Worm (Caenorhabditis elegans) whole organism, early embryonic: ENCODE results near the gene R08C7.11.

Experiments used
- B0310.2 ChIP-seq: sonication (generic microtip); optimal IDR thresholded peaks from 2 replicates; lab custom pipeline; 2016; ENCODE audit warnings: mild to moderate bottlenecking, missing genetic modification characterization, missing compliant biosample characterization
- F13C5.2 ChIP-seq: sonication (generic microtip); optimal IDR thresholded peaks from 2 replicates; lab custom pipeline; 2017; ENCODE audit warnings: mild to moderate bottlenecking, missing genetic modification characterization, inconsistent platforms, missing compliant biosample characterization
- aly-1 ChIP-seq: sonication (generic microtip); optimal IDR thresholded peaks from 2 replicates; lab custom pipeline; 2016; ENCODE audit warnings: missing genetic modification characterization, missing compliant biosample characterization
- ama-1 ChIP-seq: fragments of 150-350 bp; optimal IDR thresholded peaks from 2 replicates; lab custom pipeline; 2014
- ceh-13 ChIP-seq: fragments of 200-800 bp; sonication (Bioruptor generic); optimal IDR thresholded peaks from 2 replicates; lab custom pipeline; 2018; ENCODE audit warnings: mild to moderate bottlenecking, missing genetic modification characterization, missing compliant biosample characterization
- ceh-36 ChIP-seq: sonication (generic microtip); optimal IDR thresholded peaks from 2 replicates; lab custom pipeline; 2016; ENCODE audit warnings: missing genetic modification characterization, inconsistent platforms, missing compliant biosample characterization
- ets-7 ChIP-seq: sonication (generic microtip); optimal IDR thresholded peaks from 2 replicates; lab custom pipeline; 2016; ENCODE audit warnings: missing genotype, missing genetic modification characterization, missing compliant biosample characterization
- flt-1 ChIP-seq: fragments of 200-800 bp; sonication (Bioruptor generic); IDR thresholded peaks from 2 replicates; pipeline ENCODE4 v1.3.6; 2022; ENCODE audit warnings: missing genetic modification characterization, missing compliant biosample characterization
- hmbx-1 ChIP-seq: sonication (generic microtip); optimal IDR thresholded peaks from 2 replicates; lab custom pipeline; 2016; ENCODE audit warnings: mild to moderate bottlenecking, missing genetic modification characterization, missing compliant biosample characterization
- hmg-4 ChIP-seq: fragments of 200-800 bp; sonication (Bioruptor generic); optimal IDR thresholded peaks from 2 replicates; lab custom pipeline; 2018; ENCODE audit warnings: mild to moderate bottlenecking, missing genetic modification characterization, missing compliant biosample characterization
- hnd-1 ChIP-seq: sonication (generic microtip); optimal IDR thresholded peaks from 2 replicates; lab custom pipeline; 2016; ENCODE audit warnings: missing genetic modification characterization, missing compliant biosample characterization
- pes-1 ChIP-seq: fragments of 200-800 bp; sonication (Bioruptor generic); IDR thresholded peaks from 2 replicates; pipeline ENCODE4 v1.3.6; 2022; ENCODE audit warnings: missing genetic modification reagents, missing genetic modification characterization, missing compliant biosample characterization
- scrt-1 ChIP-seq: fragments of 200-800 bp; sonication (Bioruptor generic); IDR thresholded peaks from 2 replicates; pipeline ENCODE4 v1.3.6; 2022; ENCODE audit warnings: missing genetic modification characterization, missing compliant biosample characterization
- sea-1 ChIP-seq: fragments of 200-800 bp; sonication (Bioruptor generic); conservative IDR thresholded peaks from 2 replicates; pipeline ENCODE4 v1.3.6; 2022; ENCODE audit warnings: missing genetic modification characterization, missing compliant biosample characterization
- tbx-11 ChIP-seq: fragments of 200-800 bp; sonication (Bioruptor generic); IDR thresholded peaks from 2 replicates; pipeline ENCODE4 v1.3.6; 2022; ENCODE audit warnings: missing genetic modification characterization, missing compliant biosample characterization
- tbx-37 ChIP-seq: fragments of 200-800 bp; sonication (Bioruptor generic); conservative IDR thresholded peaks from 2 replicates; pipeline ENCODE4 v1.3.6; 2022; ENCODE audit warnings: missing genetic modification reagents, missing genetic modification characterization, missing compliant biosample characterization
- tra-4 ChIP-seq: sonication (generic microtip); optimal IDR thresholded peaks from 2 replicates; lab custom pipeline; 2017; ENCODE audit warnings: missing genetic modification characterization, missing compliant biosample characterization

The R08C7.11 gene

DNA sequence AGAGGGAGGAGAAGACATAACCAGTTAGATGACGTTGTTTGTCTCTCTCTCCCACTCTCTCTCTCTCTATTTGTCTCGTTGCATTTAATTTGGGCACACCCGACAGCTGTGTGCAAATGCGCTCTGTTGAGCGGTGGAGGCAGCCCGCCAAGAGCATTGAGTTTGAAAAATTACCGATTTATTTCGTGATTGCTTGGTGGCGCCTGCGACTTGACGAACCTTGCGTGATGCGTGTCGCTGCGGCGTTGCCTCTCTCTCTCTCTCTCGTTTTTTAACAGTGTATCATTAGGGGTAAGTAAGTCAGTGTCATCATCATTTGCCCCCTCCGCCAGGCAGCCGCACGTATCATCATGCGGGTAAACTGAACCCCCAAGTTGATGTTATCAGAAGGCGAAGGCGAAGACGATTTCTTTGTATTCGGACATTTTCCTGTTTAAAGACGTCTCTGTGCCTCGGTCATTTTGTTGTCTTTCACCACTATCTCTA, 48.6 kb downstream of the R08C7.11 start:
- TF ChIP-seq hnd-1 (tag; lab: Kevin White, UChicago) (no peak), B0310.2 (tag; lab: Kevin White, UChicago) (no peak), aly-1 (no peak), pes-1 (GFP tag; lab: Robert Waterston, UW) (no peak), ama-1 (lab: Kevin White, UChicago) (no peak), flt-1 (no peak), ets-7 (no peak), tbx-37 (GFP tag; lab: Robert Waterston, UW) (no peak), tra-4 (tag; lab: Kevin White, UChicago) (no peak), tbx-11 (GFP tag; lab: Robert Waterston, UW) (0 out of 2 replicates have a peak, but pooled peaks have one; percentile 33), F13C5.2 (peak; percentile 71)

DNA sequence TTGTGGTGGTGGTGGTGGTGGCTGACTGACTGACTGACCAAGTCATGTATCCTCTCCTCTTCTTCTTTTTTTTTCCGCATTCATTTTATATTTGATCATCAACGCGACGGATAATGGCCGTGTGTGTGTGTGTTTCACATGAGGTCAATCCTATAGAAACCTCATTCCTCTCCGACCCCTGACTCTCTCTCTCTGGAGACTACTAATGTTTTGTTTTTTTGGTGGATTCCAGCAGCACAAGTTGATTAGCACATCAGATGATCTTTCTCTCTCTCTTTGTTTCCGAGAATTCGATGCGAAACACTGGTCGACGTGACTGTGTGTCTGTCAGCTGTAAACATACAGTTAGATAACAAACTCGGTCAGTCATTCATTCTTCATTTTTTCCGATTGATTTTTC, 49.6 kb downstream of the R08C7.11 start, which contains the start of gene Y24D9A.7:
Gene Y24D9A.7 (minus strand): TSS at position 46 of the 400 bp plus-strand sequence.
- no peak for TF ChIP-seq tbx-37 (GFP tag; lab: Robert Waterston, UW)
- no peak for TF ChIP-seq tbx-11 (GFP tag; lab: Robert Waterston, UW)
- no peak for TF ChIP-seq F13C5.2
- TF ChIP-seq hnd-1 (tag; lab: Kevin White, UChicago) = no peak
- no peak for TF ChIP-seq ceh-36
- no peak for TF ChIP-seq scrt-1 (GFP tag; lab: Robert Waterston, UW)
- no peak for TF ChIP-seq ama-1 (lab: Kevin White, UChicago)
- no peak for TF ChIP-seq flt-1
- no peak for TF ChIP-seq ceh-13 (GFP tag; lab: Kevin White, UChicago)
- no peak for TF ChIP-seq ets-7
- TF ChIP-seq hmg-4 (GFP tag; lab: Kevin White, UChicago) = no peak
- TF ChIP-seq hmbx-1 = no peak
- no peak for TF ChIP-seq tra-4 (tag; lab: Kevin White, UChicago)
- no peak for TF ChIP-seq pes-1 (GFP tag; lab: Robert Waterston, UW)
- no peak for TF ChIP-seq B0310.2 (tag; lab: Kevin White, UChicago)
- TF ChIP-seq aly-1 = no peak
- TF ChIP-seq sea-1 (GFP tag; lab: Robert Waterston, UW) = no peak
